Fruit fly (Drosophila melanogaster) whole organism, embryonic: Measurements from ENCODE around the gene Eig71Ea.

Experiments
- Antp ChIP-seq: fragments of 200-800 bp; sonication (Bioruptor generic); optimal IDR thresholded peaks from 3 replicates; lab custom pipeline; 2016; ENCODE audit warnings: missing biosample characterization, missing genetic modification characterization
- C15 ChIP-seq: fragments of 200-800 bp; sonication (Bioruptor generic); IDR thresholded peaks from 3 replicates; pipeline ENCODE4 v1.3.6; 2022; ENCODE audit warnings: missing biosample characterization, missing genetic modification characterization
- CG12219 ChIP-seq: fragments of 200-800 bp; sonication (Bioruptor generic); optimal IDR thresholded peaks from 3 replicates; lab custom pipeline; 2018; ENCODE audit warnings: missing biosample characterization, mild to moderate bottlenecking, missing genetic modification characterization
- CG14667 ChIP-seq: fragments of 200-800 bp; sonication (Bioruptor generic); IDR thresholded peaks from 2 replicates; pipeline ENCODE4 v1.3.6; 2022; ENCODE audit warnings: missing biosample characterization, missing genetic modification characterization
- CG14710 ChIP-seq: fragments of 200-800 bp; sonication (Bioruptor generic); optimal IDR thresholded peaks from 3 replicates; lab custom pipeline; 2019; ENCODE audit warnings: missing biosample characterization, mild to moderate bottlenecking, missing genetic modification characterization, moderate library complexity
- CG16813 ChIP-seq: fragments of 200-800 bp; sonication (Bioruptor generic); IDR thresholded peaks from 3 replicates; pipeline ENCODE4 v1.3.6; 2022; ENCODE audit warnings: missing biosample characterization, missing genetic modification characterization; ENCODE audit not compliant: partially characterized antibody
- CG18262 ChIP-seq: fragments of 200-800 bp; optimal IDR thresholded peaks from 3 replicates; lab custom pipeline; 2019; ENCODE audit warnings: missing biosample characterization, mild to moderate bottlenecking, missing genetic modification characterization, moderate library complexity
- CG2889 ChIP-seq: fragments of 200-800 bp; sonication (Bioruptor generic); IDR thresholded peaks from 3 replicates; pipeline ENCODE4 v1.3.6; 2022; ENCODE audit warnings: missing biosample characterization, missing genetic modification characterization
- CG3847 ChIP-seq: fragments of 200-800 bp; sonication (Bioruptor generic); IDR thresholded peaks from 2 replicates; pipeline ENCODE4 v1.3.6; 2022; ENCODE audit warnings: missing biosample characterization, missing genetic modification characterization
- CG42726 ChIP-seq: fragments of 200-800 bp; sonication (Bioruptor generic); IDR thresholded peaks from 2 replicates; pipeline ENCODE4 v1.3.6; 2022; ENCODE audit warnings: missing biosample characterization, missing genetic modification characterization; ENCODE audit not compliant: partially characterized antibody
- CG4617 ChIP-seq: fragments of 200-800 bp; sonication (Bioruptor generic); optimal IDR thresholded peaks from 3 replicates; lab custom pipeline; 2016; ENCODE audit warnings: missing biosample characterization, missing genetic modification characterization, borderline replicate concordance
- CG4730 ChIP-seq: fragments of 200-800 bp; sonication (Bioruptor generic); IDR thresholded peaks from 2 replicates; pipeline ENCODE4 v1.3.6; 2022; ENCODE audit warnings: missing biosample characterization, missing genetic modification characterization
- CG6813 ChIP-seq: fragments of 200-800 bp; sonication (Bioruptor generic); optimal IDR thresholded peaks from 2 replicates; lab custom pipeline; 2017; ENCODE audit warnings: missing biosample characterization, missing genetic modification characterization, mild to moderate bottlenecking, moderate library complexity, missing genetic modification reagents
- CG9817 ChIP-seq: fragments of 200-800 bp; sonication (Bioruptor generic); optimal IDR thresholded peaks from 2 replicates; lab custom pipeline; 2018; ENCODE audit warnings: missing biosample characterization, mild to moderate bottlenecking, missing genetic modification characterization, moderate library complexity
- CkIIα-i1 ChIP-seq: fragments of 200-800 bp; sonication (Bioruptor generic); IDR thresholded peaks from 2 replicates; pipeline ENCODE4 v1.3.6; 2022; ENCODE audit warnings: missing biosample characterization, missing genetic modification characterization
- CoRest ChIP-seq: fragments of 200-800 bp; sonication (Bioruptor generic); optimal IDR thresholded peaks from 3 replicates; lab custom pipeline; 2018; ENCODE audit warnings: missing biosample characterization, mild to moderate bottlenecking, missing genetic modification characterization, moderate library complexity
- Dref ChIP-seq: fragments of 200-800 bp; sonication (Bioruptor generic); IDR thresholded peaks from 2 replicates; pipeline ENCODE4 v1.3.6; 2022; ENCODE audit warnings: missing biosample characterization, missing genetic modification characterization
- HHEX ChIP-seq: fragments of 200-800 bp; sonication (Bioruptor generic); optimal IDR thresholded peaks from 3 replicates; lab custom pipeline; 2017; ENCODE audit warnings: missing biosample characterization, mild to moderate bottlenecking, missing genetic modification characterization, missing genetic modification reagents
- Hmx ChIP-seq: fragments of 200-800 bp; sonication (Bioruptor generic); optimal IDR thresholded peaks from 2 replicates; lab custom pipeline; 2016; ENCODE audit warnings: missing biosample characterization, missing genetic modification characterization
- Mes4 ChIP-seq: fragments of 200-800 bp; sonication (Bioruptor generic); optimal IDR thresholded peaks from 2 replicates; lab custom pipeline; 2016; ENCODE audit warnings: missing biosample characterization, missing genetic modification characterization
- Neu2 ChIP-seq: fragments of 200-800 bp; sonication (Bioruptor generic); optimal IDR thresholded peaks from 3 replicates; lab custom pipeline; 2016; ENCODE audit warnings: missing biosample characterization, missing genetic modification characterization, borderline replicate concordance
- Nf-YB ChIP-seq: fragments of 200-800 bp; sonication (Bioruptor generic); optimal IDR thresholded peaks from 3 replicates; lab custom pipeline; 2019; ENCODE audit warnings: missing biosample characterization, mild to moderate bottlenecking, missing genetic modification characterization, moderate library complexity
- Opbp ChIP-seq: fragments of 200-800 bp; sonication (Bioruptor generic); IDR thresholded peaks from 3 replicates; pipeline ENCODE4 v1.3.6; 2022; ENCODE audit warnings: missing biosample characterization, missing genetic modification characterization; ENCODE audit not compliant: partially characterized antibody
- Optix ChIP-seq: fragments of 200-800 bp; sonication (Bioruptor generic); IDR thresholded peaks from 3 replicates; pipeline ENCODE4 v1.3.6; 2022; ENCODE audit warnings: missing biosample characterization, missing genetic modification characterization
- Scr ChIP-seq: fragments of 200-800 bp; sonication (Bioruptor generic); IDR thresholded peaks from 2 replicates; pipeline ENCODE4 v1.3.6; 2022; ENCODE audit warnings: missing biosample characterization, missing genetic modification characterization; ENCODE audit not compliant: partially characterized antibody
- Sry-δ ChIP-seq: fragments of 200-800 bp; sonication (Bioruptor generic); optimal IDR thresholded peaks from 2 replicates; lab custom pipeline; 2016; ENCODE audit warnings: missing biosample characterization, missing genetic modification characterization
- ash1 ChIP-seq: fragments of 200-800 bp; sonication (Bioruptor generic); optimal IDR thresholded peaks from 2 replicates; lab custom pipeline; 2018; ENCODE audit warnings: missing biosample characterization, mild to moderate bottlenecking, missing genetic modification characterization
- cas ChIP-seq: fragments of 200-800 bp; sonication (Bioruptor generic); IDR thresholded peaks from 2 replicates; pipeline ENCODE4 v1.3.6; 2022; ENCODE audit warnings: missing biosample characterization, missing genetic modification characterization
- chinmo ChIP-seq: fragments of 200-800 bp; sonication (Bioruptor generic); IDR thresholded peaks from 4 replicates; pipeline ENCODE4 v1.3.6; 2022; ENCODE audit warnings: missing biosample characterization, missing genetic modification characterization; ENCODE audit not compliant: partially characterized antibody
- corto ChIP-seq: fragments of 200-800 bp; sonication (Bioruptor generic); optimal IDR thresholded peaks from 2 replicates; lab custom pipeline; 2016; ENCODE audit warnings: missing biosample characterization, mild to moderate bottlenecking, missing genetic modification characterization, moderate library complexity
- danr ChIP-seq: fragments of 200-800 bp; sonication (Bioruptor generic); IDR thresholded peaks from 2 replicates; pipeline ENCODE4 v1.3.6; 2022; ENCODE audit warnings: missing biosample characterization, missing genetic modification characterization
- exex ChIP-seq: fragments of 200-800 bp; sonication (Bioruptor generic); optimal IDR thresholded peaks from 4 replicates; lab custom pipeline; 2018; ENCODE audit warnings: missing biosample characterization, mild to moderate bottlenecking, missing genetic modification characterization, moderate library complexity
- fd64A ChIP-seq: fragments of 200-800 bp; sonication (Bioruptor generic); optimal IDR thresholded peaks from 3 replicates; lab custom pipeline; 2018; ENCODE audit warnings: missing biosample characterization, mild to moderate bottlenecking, missing genetic modification characterization
- ftz-f1 ChIP-seq: fragments of 200-800 bp; sonication (Bioruptor generic); optimal IDR thresholded peaks from 2 replicates; lab custom pipeline; 2016; ENCODE audit warnings: missing biosample characterization, missing genetic modification characterization
- her ChIP-seq: fragments of 200-800 bp; sonication (Bioruptor generic); optimal IDR thresholded peaks from 2 replicates; lab custom pipeline; 2016; ENCODE audit warnings: missing biosample characterization, missing genetic modification characterization
- knrl ChIP-seq: fragments of 200-800 bp; sonication (Bioruptor generic); IDR thresholded peaks from 3 replicates; pipeline ENCODE4 v1.3.6; 2022; ENCODE audit warnings: missing biosample characterization, missing genetic modification characterization; ENCODE audit not compliant: partially characterized antibody
- lola ChIP-seq, 3 experiments: fragments of >200 bp in 2 of 3; fragments of 200-800 bp in 1 of 3; sonication (Bioruptor generic) in 1 of 3; optimal IDR thresholded peaks; 2 replicates each; lab custom pipeline; 2017 to 2019; ENCODE audit warnings: missing biosample characterization in 3 of 3, missing genetic modification characterization in 3 of 3, mild to moderate bottlenecking in 1 of 3, moderate library complexity in 1 of 3
- luna ChIP-seq: fragments of 200-800 bp; sonication (Bioruptor generic); optimal IDR thresholded peaks from 2 replicates; lab custom pipeline; 2016; ENCODE audit warnings: missing biosample characterization, missing genetic modification characterization
- nerfin-1 ChIP-seq: fragments of 200-800 bp; sonication (Bioruptor generic); optimal IDR thresholded peaks from 3 replicates; lab custom pipeline; 2019; ENCODE audit warnings: missing biosample characterization, mild to moderate bottlenecking, missing genetic modification characterization, moderate library complexity
- nmo ChIP-seq: fragments of 200-800 bp; sonication (Bioruptor generic); optimal IDR thresholded peaks from 2 replicates; lab custom pipeline; 2018; ENCODE audit warnings: missing biosample characterization, mild to moderate bottlenecking, missing genetic modification characterization, moderate library complexity
- pho ChIP-seq: fragments of 200-800 bp; sonication (Bioruptor generic); optimal IDR thresholded peaks from 2 replicates; lab custom pipeline; 2016; ENCODE audit warnings: missing biosample characterization, missing genetic modification characterization
- prd ChIP-seq, 3 experiments: fragments of >200 bp in 2 of 3; fragments of 200-800 bp in 1 of 3; sonication (Bioruptor generic) in 1 of 3; optimal IDR thresholded peaks in 2 of 3; IDR thresholded peaks in 1 of 3; 2 replicates in 2 of 3; 3 replicates in 1 of 3; pipeline versions ENCODE4 v1.3.6 to Lab custom; 2017 to 2022; ENCODE audit warnings: missing biosample characterization in 1 of 3, missing genetic modification characterization in 1 of 3
- sc ChIP-seq, 3 experiments: fragments of >200 bp in 2 of 3; fragments of 200-800 bp in 1 of 3; sonication (Bioruptor generic) in 1 of 3; optimal IDR thresholded peaks; 2 replicates in 2 of 3; 3 replicates in 1 of 3; lab custom pipeline; 2017; ENCODE audit warnings: mild to moderate bottlenecking in 1 of 3, missing biosample characterization in 1 of 3, missing genetic modification characterization in 1 of 3, missing genetic modification reagents in 1 of 3
- sens ChIP-seq: fragments of 200-800 bp; sonication (Bioruptor generic); peaks from one replicate; lab custom pipeline; 2016; ENCODE audit warnings: missing biosample characterization, missing genetic modification characterization
- sim ChIP-seq: fragments of 200-800 bp; sonication (Bioruptor generic); IDR thresholded peaks from 2 replicates; pipeline ENCODE4 v1.3.6; 2022; ENCODE audit warnings: missing biosample characterization, missing genetic modification characterization
- stc ChIP-seq: fragments of 200-800 bp; sonication (Bioruptor generic); IDR thresholded peaks from 2 replicates; pipeline ENCODE4 v1.3.6; 2022; ENCODE audit warnings: missing biosample characterization, missing genetic modification characterization
- zen ChIP-seq: fragments of 200-800 bp; sonication (Bioruptor generic); optimal IDR thresholded peaks from 3 replicates; lab custom pipeline; 2018; ENCODE audit warnings: missing biosample characterization, mild to moderate bottlenecking, missing genetic modification characterization, moderate library complexity
- zf30C ChIP-seq: fragments of 200-800 bp; sonication (Bioruptor generic); optimal IDR thresholded peaks from 3 replicates; lab custom pipeline; 2018; ENCODE audit warnings: missing biosample characterization, mild to moderate bottlenecking, missing genetic modification characterization
- zfh1 ChIP-seq: fragments of 200-800 bp; sonication (Bioruptor generic); IDR thresholded peaks from 3 replicates; pipeline ENCODE4 v1.3.6; 2022; ENCODE audit warnings: missing biosample characterization, missing genetic modification characterization

Eig71Ea gene

dm6 chr3L:15670455-15670854 is 21.0 kb upstream of the Eig71Ea start (continued):
- TF ChIP-seq CG3847 (GFP tag; lab: Robert Waterston, UW) (no peak), CG14710 (tag; lab: Kevin White, UChicago) (peak; percentile 69), exex (no peak), zf30C (GFP tag; lab: Kevin White, UChicago) (peak; percentile 83), corto (GFP tag; lab: Kevin White, UChicago) (no peak), C15 (GFP tag; lab: Robert Waterston, UW) (no peak), nerfin-1 (no peak), CG12219 (GFP tag; lab: Kevin White, UChicago) (no peak), her (GFP tag; lab: Kevin White, UChicago) (no peak), HHEX (GFP tag; lab: Kevin White, UChicago) (no peak), ash1 (GFP tag; lab: Kevin White, UChicago) (no peak), sim (GFP tag; lab: Robert Waterston, UW) (no peak), Optix (no peak), Dref (no peak), fd64A (GFP tag; lab: Kevin White, UChicago) (no peak), Nf-YB (GFP tag; lab: Kevin White, UChicago) (peak; percentile 5), Hmx (GFP tag; lab: Kevin White, UChicago) (no peak), CG9817 (tag; lab: Kevin White, UChicago) (no peak), stc (GFP tag; lab: Robert Waterston, UW) (no peak), cas (no peak), chinmo (GFP tag; lab: Robert Waterston, UW) (no peak), Scr (no peak), danr (no peak), CG6813 (GFP tag; lab: Kevin White, UChicago) (peak; percentile 25), Mes4 (GFP tag; lab: Kevin White, UChicago) (no peak), CG4617 (GFP tag; lab: Kevin White, UChicago) (no peak), pho (no peak), CG16813 (GFP tag; lab: Robert Waterston, UW) (no peak), luna (GFP tag; lab: Kevin White, UChicago) (no peak), CG18262 (tag; lab: Kevin White, UChicago) (peak; percentile 81), CkIIα-i1 (GFP tag; lab: Robert Waterston, UW) (no peak), Sry-δ (GFP tag; lab: Kevin White, UChicago) (no peak), Neu2 (GFP tag; lab: Kevin White, UChicago) (no peak), CG42726 (GFP tag; lab: Robert Waterston, UW) (no peak), sens (peak; percentile 42), lola (GFP tag; optimal IDR thresholded peaks at IDR 0.05; lab: Kevin White, UChicago) (peak in 1 of 3 experiments; percentile 86), sc (optimal IDR thresholded peaks at IDR 0.05; lab: Kevin White, UChicago) (no peak), sc (GFP tag; optimal IDR thresholded peaks at IDR 0.05; lab: Kevin White, UChicago) (no peak), ftz-f1 (GFP tag; lab: Kevin White, UChicago) (no peak), CoRest (peak; percentile 37), prd (optimal IDR thresholded peaks at IDR 0.05; lab: Kevin White, UChicago) (no peak), prd (GFP tag; IDR thresholded peaks at IDR 0.05; lab: Robert Waterston, UW) (peak; percentile 40; the same call in 1 of the 3 replicates), zen (tag; lab: Kevin White, UChicago) (peak; percentile 73), CG2889 (GFP tag; lab: Robert Waterston, UW) (no peak), CG4730 (GFP tag; lab: Robert Waterston, UW) (no peak), nmo (peak; percentile 37), knrl (GFP tag; lab: Robert Waterston, UW) (no peak), Opbp (GFP tag; lab: Robert Waterston, UW) (no peak), zfh1 (GFP tag; lab: Robert Waterston, UW) (0 out of 3 replicates have a peak, but pooled peaks have one; percentile 12), Antp (GFP tag; lab: Kevin White, UChicago) (no peak), CG14667 (GFP tag; lab: Robert Waterston, UW) (no peak)
